Worm (Caenorhabditis elegans) whole organism, mixed stage, embryonic: ENCODE data around the gene C05C9.2.

Experiments
- M03D4.4 ChIP-seq: sonication (generic microtip); optimal IDR thresholded peaks from 2 replicates; lab custom pipeline; 2017; ENCODE audit warnings: mild to moderate bottlenecking, missing genetic modification characterization, missing compliant biosample characterization
- bed-3 ChIP-seq: fragments of 200-800 bp; sonication (Bioruptor generic); optimal IDR thresholded peaks from 3 replicates; lab custom pipeline; 2018; ENCODE audit warnings: mild to moderate bottlenecking, missing genetic modification characterization, moderate library complexity, missing compliant biosample characterization
- blmp-1 ChIP-seq: fragments of 150-350 bp; optimal IDR thresholded peaks from 2 replicates; lab custom pipeline; 2014; ENCODE audit warnings: missing biosample characterization, missing genetic modification characterization
- ceh-39 ChIP-seq: fragments of 150-350 bp; optimal IDR thresholded peaks from 2 replicates; lab custom pipeline; 2014; ENCODE audit warnings: missing biosample characterization, missing genetic modification characterization
- ceh-43 ChIP-seq: fragments of 200-800 bp; sonication (Bioruptor generic); optimal IDR thresholded peaks from 2 replicates; lab custom pipeline; 2018; ENCODE audit warnings: mild to moderate bottlenecking, missing genetic modification characterization, moderate library complexity, missing compliant biosample characterization
- ceh-83 ChIP-seq: fragments of 200-800 bp; sonication (Bioruptor generic); optimal IDR thresholded peaks from 2 replicates; lab custom pipeline; 2018; ENCODE audit warnings: mild to moderate bottlenecking, missing genetic modification characterization, missing compliant biosample characterization
- ces-1 ChIP-seq: fragments of 150-350 bp; optimal IDR thresholded peaks from 2 replicates; lab custom pipeline; 2014; ENCODE audit warnings: missing biosample characterization, missing genetic modification reagents, missing genetic modification characterization
- cnd-1 ChIP-seq: fragments of 200-800 bp; sonication (Bioruptor generic); optimal IDR thresholded peaks from 2 replicates; lab custom pipeline; 2018; ENCODE audit warnings: mild to moderate bottlenecking, missing genetic modification characterization, missing compliant biosample characterization
- drap-1 ChIP-seq: fragments of 200-800 bp; sonication (Bioruptor generic); optimal IDR thresholded peaks from 3 replicates; lab custom pipeline; 2018; ENCODE audit warnings: mild to moderate bottlenecking, missing genetic modification characterization, missing compliant biosample characterization
- elt-1 ChIP-seq: sonication (generic microtip); optimal IDR thresholded peaks from 2 replicates; lab custom pipeline; 2017; ENCODE audit warnings: missing genetic modification characterization, mild to moderate bottlenecking, missing compliant biosample characterization, antibody characterized with exemption, moderate library complexity, borderline replicate concordance; ENCODE audit not compliant: insufficient read depth
- elt-3 ChIP-seq: fragments of 150-350 bp; optimal IDR thresholded peaks from 2 replicates; lab custom pipeline; 2014; ENCODE audit warnings: missing biosample characterization, missing genetic modification characterization
- flh-1 ChIP-seq: fragments of 200-800 bp; sonication (Bioruptor generic); optimal IDR thresholded peaks from 2 replicates; lab custom pipeline; 2018; ENCODE audit warnings: mild to moderate bottlenecking, missing genetic modification characterization, moderate library complexity, missing compliant biosample characterization
- ham-2 ChIP-seq: fragments of 200-800 bp; sonication (Bioruptor generic); optimal IDR thresholded peaks from 2 replicates; lab custom pipeline; 2018; ENCODE audit warnings: mild to moderate bottlenecking, missing genetic modification characterization, missing compliant biosample characterization
- hlh-1 ChIP-seq: fragments of 150-350 bp; optimal IDR thresholded peaks from 2 replicates; lab custom pipeline; 2014; ENCODE audit warnings: missing biosample characterization, missing genetic modification reagents, missing genetic modification characterization
- lsy-2 ChIP-seq: fragments of 150-350 bp; optimal IDR thresholded peaks from 2 replicates; lab custom pipeline; 2014; ENCODE audit warnings: missing biosample characterization, missing genetic modification characterization
- mab-5 ChIP-seq: fragments of 150-350 bp; optimal IDR thresholded peaks from 2 replicates; lab custom pipeline; 2014; ENCODE audit warnings: missing biosample characterization, missing genetic modification characterization
- mep-1 ChIP-seq: fragments of 150-350 bp; optimal IDR thresholded peaks from 2 replicates; lab custom pipeline; 2017; ENCODE audit warnings: missing biosample characterization, missing genetic modification reagents, missing genetic modification characterization, inconsistent platforms
- mls-2 ChIP-seq: sonication (generic microtip); optimal IDR thresholded peaks from 2 replicates; lab custom pipeline; 2016; ENCODE audit warnings: mild to moderate bottlenecking, missing genetic modification characterization, moderate library complexity, missing compliant biosample characterization
- nhr-12 ChIP-seq: fragments of 150-350 bp; optimal IDR thresholded peaks from 2 replicates; lab custom pipeline; 2014; ENCODE audit warnings: missing biosample characterization, missing genetic modification characterization
- nhr-2 ChIP-seq: fragments of 150-350 bp; optimal IDR thresholded peaks from 2 replicates; lab custom pipeline; 2014; ENCODE audit warnings: missing biosample characterization, missing genetic modification characterization
- nhr-237 ChIP-seq: fragments of 150-350 bp; optimal IDR thresholded peaks from 2 replicates; lab custom pipeline; 2014; ENCODE audit warnings: missing biosample characterization, missing genetic modification characterization
- nhr-28 ChIP-seq: fragments of 150-350 bp; optimal IDR thresholded peaks from 2 replicates; lab custom pipeline; 2014; ENCODE audit warnings: missing biosample characterization, missing genetic modification characterization
- nhr-76 ChIP-seq: sonication (generic microtip); optimal IDR thresholded peaks from 2 replicates; lab custom pipeline; 2017; ENCODE audit warnings: missing biosample characterization, missing genetic modification characterization
- pha-4 ChIP-seq: fragments of 150-350 bp; optimal IDR thresholded peaks from 2 replicates; lab custom pipeline; 2018; ENCODE audit warnings: missing biosample characterization, missing genetic modification reagents, missing genetic modification characterization
- sem-2 ChIP-seq: fragments of 200-800 bp; sonication (Bioruptor generic); optimal IDR thresholded peaks from 2 replicates; lab custom pipeline; 2018; ENCODE audit warnings: mild to moderate bottlenecking, missing genetic modification characterization, missing compliant biosample characterization
- snpc-4 ChIP-seq: fragments of 150-350 bp; optimal IDR thresholded peaks from 2 replicates; lab custom pipeline; 2014; ENCODE audit warnings: missing biosample characterization, missing genetic modification characterization
- tbx-8 ChIP-seq: fragments of 200-800 bp; sonication (Bioruptor generic); optimal IDR thresholded peaks from 2 replicates; lab custom pipeline; 2018; ENCODE audit warnings: mild to moderate bottlenecking, missing genetic modification characterization, moderate library complexity, missing compliant biosample characterization
- unc-120 ChIP-seq: sonication (generic microtip); optimal IDR thresholded peaks from 2 replicates; lab custom pipeline; 2017; ENCODE audit warnings: missing genetic modification characterization, missing compliant biosample characterization; ENCODE audit not compliant: poor library complexity, severe bottlenecking
- unc-39 ChIP-seq: fragments of 150-350 bp; optimal IDR thresholded peaks from 2 replicates; lab custom pipeline; 2014; ENCODE audit warnings: missing biosample characterization, missing genetic modification characterization
- unc-62 ChIP-seq: fragments of 150-350 bp; optimal IDR thresholded peaks from 2 replicates; lab custom pipeline; 2014; ENCODE audit warnings: missing biosample characterization, missing genetic modification reagents, missing genetic modification characterization
- zip-8 ChIP-seq: fragments of 150-350 bp; optimal IDR thresholded peaks from 2 replicates; lab custom pipeline; 2014; ENCODE audit warnings: missing biosample characterization, missing genetic modification characterization
- ztf-11 ChIP-seq: fragments of 150-350 bp; optimal IDR thresholded peaks from 2 replicates; lab custom pipeline; 2014; ENCODE audit warnings: missing biosample characterization, missing genetic modification characterization

C05C9.2 gene

DNA sequence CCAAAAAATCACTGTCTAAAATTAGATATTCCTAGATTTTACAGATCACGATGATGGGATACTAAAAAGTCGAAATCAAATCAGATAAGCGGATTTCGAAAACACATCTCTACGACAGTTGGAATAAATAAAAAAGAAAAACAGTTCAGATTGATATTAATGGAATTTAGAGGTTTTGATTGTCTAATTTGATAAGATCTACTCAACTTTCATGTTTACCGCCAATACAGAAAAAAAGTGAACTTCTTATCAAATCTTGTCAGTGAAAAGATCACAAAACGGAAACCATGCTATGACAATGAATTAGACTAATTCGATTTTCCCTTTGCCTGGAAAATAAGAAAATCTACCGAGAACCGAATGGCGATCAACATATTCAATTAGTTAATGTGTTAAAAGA, 26.6 kb upstream of the C05C9.2 start:
- TF ChIP-seq unc-39 (tag; lab: Kevin White, UChicago) (no peak), sem-2 (GFP tag; lab: Kevin White, UChicago) (no peak)

DNA sequence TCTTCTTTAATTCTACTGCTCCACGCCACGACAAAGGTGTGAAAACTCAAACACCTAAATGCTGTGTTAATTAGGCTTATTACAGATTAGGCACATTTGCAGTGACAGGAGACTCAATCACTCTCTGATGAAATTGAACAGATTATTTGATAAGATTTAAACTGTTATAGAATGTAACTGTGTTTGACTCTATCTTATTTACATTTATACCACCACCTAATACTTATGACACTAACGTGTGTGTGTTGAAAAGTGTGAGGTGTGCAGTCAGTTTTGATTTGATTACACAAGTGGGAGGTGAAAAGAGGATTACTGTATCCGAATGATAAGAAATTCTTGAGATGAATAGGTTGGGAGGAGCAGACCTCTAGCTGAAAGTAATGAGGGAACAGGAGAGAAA, 20.6 kb upstream of the C05C9.2 start:
- no peak for TF ChIP-seq cnd-1 (tag; lab: Kevin White, UChicago)
- no peak for TF ChIP-seq tbx-8 (GFP tag; lab: Kevin White, UChicago)
- TF ChIP-seq pha-4 (tag; lab: Kevin White, UChicago), result no peak
- no peak for TF ChIP-seq ztf-11 (tag; lab: Kevin White, UChicago)

DNA sequence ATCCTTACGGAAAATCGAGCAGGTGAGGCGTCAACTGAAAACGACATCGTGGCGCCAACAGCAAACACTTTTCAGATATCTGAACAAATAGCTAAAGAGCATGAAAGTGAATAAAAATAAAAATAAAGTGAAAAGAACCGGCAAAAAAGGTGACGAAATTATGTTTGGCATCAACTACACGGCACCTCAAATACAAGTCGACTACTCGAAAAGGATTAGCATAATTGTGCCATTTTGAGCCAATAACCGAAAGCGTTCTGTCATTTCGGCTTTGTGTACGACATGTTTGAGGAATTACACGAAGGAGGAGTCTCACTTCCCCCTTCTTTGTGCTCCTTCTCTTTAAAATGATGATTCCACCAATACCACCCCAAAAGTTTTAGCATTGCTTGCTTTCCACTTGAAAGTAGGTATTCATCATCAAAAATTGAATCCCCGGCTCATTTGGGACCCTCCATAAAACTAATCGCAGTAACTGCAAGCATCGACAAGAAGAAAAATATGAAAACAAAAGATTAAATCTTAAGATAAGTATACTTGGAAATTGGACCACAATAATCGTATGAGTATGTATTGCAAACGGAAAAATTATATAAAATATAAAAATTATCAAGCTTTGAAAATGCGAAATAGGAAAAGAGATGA, 18.0 kb upstream of the C05C9.2 start:
- TF ChIP-seq nhr-237, result no peak
- no peak for TF ChIP-seq ceh-43
- no peak for TF ChIP-seq tbx-8 (GFP tag; lab: Kevin White, UChicago)
- no peak for TF ChIP-seq nhr-12 (tag; lab: Kevin White, UChicago)
- TF ChIP-seq nhr-2 (tag; lab: Kevin White, UChicago), result no peak
- TF ChIP-seq mls-2 (tag; lab: Kevin White, UChicago), result no peak
- no peak for TF ChIP-seq M03D4.4 (tag; lab: Kevin White, UChicago)
- TF ChIP-seq snpc-4, result no peak
- no peak for TF ChIP-seq lsy-2 (tag; lab: Kevin White, UChicago)
- no peak for TF ChIP-seq elt-1
- TF ChIP-seq flh-1, result no peak
- no peak for TF ChIP-seq sem-2 (GFP tag; lab: Kevin White, UChicago)
- no peak for TF ChIP-seq nhr-28 (tag; lab: Kevin White, UChicago)
- no peak for TF ChIP-seq unc-39 (tag; lab: Kevin White, UChicago)
- no peak for TF ChIP-seq pha-4 (tag; lab: Kevin White, UChicago)
- no peak for TF ChIP-seq elt-3 (tag; lab: Kevin White, UChicago)
- no peak for TF ChIP-seq nhr-76 (tag; lab: Kevin White, UChicago)
- TF ChIP-seq cnd-1 (tag; lab: Kevin White, UChicago), result no peak
- TF ChIP-seq ham-2, result no peak
- no peak for TF ChIP-seq ces-1

DNA sequence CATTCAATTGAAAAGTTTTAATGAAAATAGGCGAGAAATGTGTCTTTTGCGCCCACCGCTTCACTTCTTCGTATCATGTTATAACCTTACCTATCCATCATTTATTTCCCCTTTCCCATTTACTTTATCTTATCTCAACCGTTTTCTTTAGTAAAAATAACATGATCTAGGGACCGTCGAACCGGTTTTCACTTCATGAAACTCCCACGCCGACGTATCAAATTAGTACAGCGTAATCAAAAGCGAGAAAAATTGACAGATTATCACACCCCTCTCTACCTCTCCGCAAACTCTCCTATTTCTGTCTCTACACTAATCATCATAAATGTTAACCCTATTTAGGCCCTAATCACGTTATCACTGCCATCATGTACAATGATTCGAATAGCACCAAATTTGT, 15.9 kb upstream of the C05C9.2 start:
- TF ChIP-seq M03D4.4 (tag; lab: Kevin White, UChicago) (no peak), bed-3 (GFP tag; lab: Kevin White, UChicago) (no peak), mab-5 (no peak), ceh-83 (GFP tag; lab: Kevin White, UChicago) (no peak), ces-1 (no peak), unc-39 (tag; lab: Kevin White, UChicago) (no peak), ham-2 (no peak), ceh-43 (no peak), nhr-2 (tag; lab: Kevin White, UChicago) (no peak), unc-62 (GFP tag; lab: Kevin White, UChicago) (no peak), flh-1 (no peak), lsy-2 (tag; lab: Kevin White, UChicago) (no peak), cnd-1 (tag; lab: Kevin White, UChicago) (no peak)

DNA sequence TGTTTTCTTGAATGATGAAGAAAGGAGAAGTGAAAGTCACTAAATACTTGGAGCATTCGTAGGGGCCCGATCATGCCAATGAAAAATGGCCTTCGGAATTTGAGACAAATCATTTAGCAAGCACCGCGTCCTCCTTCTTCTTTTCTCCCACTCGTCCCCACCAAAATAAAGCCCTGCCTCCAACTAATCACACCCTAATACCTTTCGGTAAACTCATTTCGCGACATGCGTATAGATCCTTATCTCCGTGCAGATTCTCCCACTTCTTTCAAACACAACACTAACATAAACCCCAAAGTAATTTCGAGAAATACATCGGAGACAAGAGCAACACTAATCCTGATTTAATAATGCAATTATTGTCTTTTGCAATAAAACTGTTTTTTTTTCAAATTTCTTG, 15.2 kb upstream of the C05C9.2 start:
- no peak for TF ChIP-seq unc-62 (GFP tag; lab: Kevin White, UChicago)
- TF ChIP-seq elt-1, result peak; percentile 15

DNA sequence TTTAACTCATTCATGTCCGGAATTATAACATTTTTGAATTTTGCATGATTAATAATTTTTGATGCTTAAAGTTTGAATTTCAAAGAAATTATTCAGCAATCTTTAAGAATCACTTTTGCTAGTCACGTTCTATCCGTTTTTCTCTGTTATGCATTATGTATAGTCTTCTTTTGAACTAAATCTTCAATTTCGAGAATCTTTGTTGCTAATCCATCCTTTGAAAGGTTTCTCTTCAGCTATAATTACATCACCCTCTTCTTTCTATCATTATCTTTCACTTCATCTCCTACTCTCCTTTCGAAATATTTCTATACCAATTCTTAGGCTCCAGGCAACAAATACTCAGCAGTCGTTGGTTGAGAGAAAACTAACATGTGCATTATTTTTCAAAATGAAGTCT, 1.4 kb upstream of the C05C9.2 start:
- no peak for TF ChIP-seq unc-120 (tag; lab: Kevin White, UChicago)
- TF ChIP-seq ceh-83 (GFP tag; lab: Kevin White, UChicago), result no peak
- no peak for TF ChIP-seq mep-1 (tag; lab: Kevin White, UChicago)

DNA sequence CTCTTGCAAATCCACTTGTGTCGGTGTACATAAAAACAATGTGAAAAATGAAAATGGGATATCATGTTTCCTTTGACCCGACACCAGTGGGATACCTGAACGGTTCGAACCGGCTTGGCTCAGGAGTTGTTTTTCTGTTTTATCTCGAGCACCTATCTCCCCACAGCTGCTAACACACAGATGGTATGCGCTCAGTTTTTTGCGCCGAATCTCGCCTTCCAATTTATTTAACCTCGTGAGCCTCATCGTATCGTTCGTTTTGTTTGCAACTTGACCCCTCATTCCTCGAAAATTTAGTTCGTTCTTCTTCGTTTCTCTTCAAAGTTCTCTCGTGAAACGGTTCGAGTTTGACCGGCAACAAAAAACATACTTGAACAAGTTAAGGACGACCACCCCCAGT, 7.7 kb downstream of the C05C9.2 start, which contains the start of gene C05C9.1:
Gene C05C9.1, plus strand, starts transcription at position 301 of the 400 bp plus-strand sequence.
- TF ChIP-seq zip-8 (tag; lab: Kevin White, UChicago) (no peak), drap-1 (GFP tag; lab: Kevin White, UChicago) (no peak), unc-62 (GFP tag; lab: Kevin White, UChicago) (no peak), unc-120 (tag; lab: Kevin White, UChicago) (no peak), hlh-1 (tag; lab: Kevin White, UChicago) (no peak), ceh-39 (tag; lab: Kevin White, UChicago) (no peak), ces-1 (no peak), sem-2 (GFP tag; lab: Kevin White, UChicago) (no peak), ham-2 (no peak), mep-1 (tag; lab: Kevin White, UChicago) (no peak), nhr-2 (tag; lab: Kevin White, UChicago) (no peak), nhr-28 (tag; lab: Kevin White, UChicago) (no peak), ceh-43 (no peak), blmp-1 (tag; lab: Kevin White, UChicago) (no peak)
